Worm (Caenorhabditis elegans) whole organism, L4 larva: Measurements from ENCODE around the gene F35C11.5.

ENCODE experiments used
- ama-1 ChIP-seq: fragments of 150-350 bp; optimal IDR thresholded peaks from 2 replicates; lab custom pipeline; 2014; ENCODE audit warnings: inconsistent platforms, mixed read lengths
- duxl-1 ChIP-seq: sonication (generic microtip); optimal IDR thresholded peaks from 2 replicates; lab custom pipeline; 2016; ENCODE audit warnings: mild to moderate bottlenecking, missing genetic modification characterization, moderate library complexity, missing compliant biosample characterization; ENCODE audit not compliant: poor library complexity
- mep-1 ChIP-seq: fragments of 150-350 bp; sonication (generic microtip); optimal IDR thresholded peaks from 3 replicates; lab custom pipeline; 2014; ENCODE audit warnings: missing biosample characterization, missing genetic modification characterization
- unc-130 ChIP-seq: sonication (generic microtip); optimal IDR thresholded peaks from 2 replicates; lab custom pipeline; 2016; ENCODE audit warnings: missing genetic modification reagents, missing genetic modification characterization, missing compliant biosample characterization
- zip-2 ChIP-seq: fragments of 150-350 bp; optimal IDR thresholded peaks from 2 replicates; lab custom pipeline; 2014; ENCODE audit warnings: missing biosample characterization, missing genetic modification characterization

ce11 chrII:8267679-8268078 is 14.1 kb downstream of the F35C11.5 start:
- TF ChIP-seq ama-1 (lab: Kevin White, UChicago) (no peak), duxl-1 (tag; lab: Kevin White, UChicago) (no peak), zip-2 (tag; lab: Kevin White, UChicago) (no peak), unc-130 (GFP tag; lab: Kevin White, UChicago) (no peak), mep-1 (no peak)
